Worm (Caenorhabditis elegans) whole organism, L4 larva: ENCODE data around the gene mdt-22.

Experiments used
- F26F4.8 ChIP-seq: fragments of 200-800 bp; sonication (Bioruptor generic); conservative IDR thresholded peaks from 2 replicates; pipeline ENCODE4 v1.3.6; 2022; ENCODE audit warnings: missing genetic modification characterization, missing compliant biosample characterization
- F49E8.2 ChIP-seq: sonication (generic microtip); optimal IDR thresholded peaks from 2 replicates; lab custom pipeline; 2016; ENCODE audit warnings: missing compliant biosample characterization, mild to moderate bottlenecking, missing genetic modification characterization, borderline replicate concordance
- T20F7.1 ChIP-seq: fragments of 200-800 bp; sonication (Bioruptor generic); optimal IDR thresholded peaks from 2 replicates; lab custom pipeline; 2018; ENCODE audit warnings: mild to moderate bottlenecking, missing genetic modification characterization, missing compliant biosample characterization
- ama-1 ChIP-seq: fragments of 150-350 bp; optimal IDR thresholded peaks from 2 replicates; lab custom pipeline; 2014; ENCODE audit warnings: inconsistent platforms, mixed read lengths
- dve-1 ChIP-seq: sonication (generic microtip); optimal IDR thresholded peaks from 2 replicates; lab custom pipeline; 2017; ENCODE audit warnings: antibody characterized with exemption, mild to moderate bottlenecking, missing genetic modification characterization, missing compliant biosample characterization; ENCODE audit not compliant: insufficient read depth
- lir-3 ChIP-seq: sonication (generic microtip); optimal IDR thresholded peaks from 2 replicates; lab custom pipeline; 2016; ENCODE audit warnings: mild to moderate bottlenecking, missing genetic modification characterization, missing compliant biosample characterization
- lsy-2 ChIP-seq, 2 experiments: fragments of 150-350 bp in 1 of 2; sonication (generic microtip) in 1 of 2; optimal IDR thresholded peaks; 2 replicates each; lab custom pipeline; 2014 to 2017; ENCODE audit warnings: missing biosample characterization in 2 of 2, missing genetic modification characterization in 2 of 2
- mdl-1 ChIP-seq, 2 experiments: fragments of 150-350 bp in 1 of 2; sonication (generic microtip) in 1 of 2; optimal IDR thresholded peaks; 2 replicates each; lab custom pipeline; 2014 to 2017; ENCODE audit warnings: missing biosample characterization in 2 of 2, missing genetic modification characterization in 2 of 2
- snpc-4 ChIP-seq: fragments of 150-350 bp; optimal IDR thresholded peaks from 2 replicates; lab custom pipeline; 2014; ENCODE audit warnings: missing biosample characterization, missing genetic modification characterization

DNA sequence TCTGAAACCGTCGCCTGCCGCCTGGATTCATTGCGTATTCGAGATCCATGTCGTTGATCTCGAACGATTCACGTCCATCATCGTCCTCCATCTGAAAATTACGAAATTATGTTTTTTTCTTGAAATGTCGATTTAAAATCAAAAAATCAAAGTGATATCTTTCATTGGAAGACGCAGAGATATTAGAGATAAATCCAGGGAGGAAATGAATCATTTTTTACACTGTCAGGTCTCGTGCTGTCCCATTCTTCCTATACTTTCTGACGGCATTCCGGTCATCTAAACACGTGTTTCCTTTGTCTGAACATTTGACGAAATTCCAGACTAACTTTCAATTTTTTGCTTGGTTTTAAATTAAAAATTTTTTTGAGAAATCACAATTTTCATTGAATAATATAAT, 48.9 kb downstream of the mdt-22 start, which contains the start of gene stip-1:
- TF ChIP-seq snpc-4 (tag; lab: Kevin White, UChicago) (no peak), lir-3 (tag; lab: Kevin White, UChicago) (no peak), ama-1 (lab: Kevin White, UChicago) (no peak), T20F7.1 (no peak), lsy-2 (tag; optimal IDR thresholded peaks at IDR 0.05; lab: Kevin White, UChicago) (no peak), F26F4.8 (no peak), F49E8.2 (tag; lab: Kevin White, UChicago) (no peak), mdl-1 (tag; optimal IDR thresholded peaks at IDR 0.05; lab: Kevin White, UChicago) (no peak), dve-1 (no peak)
